Fruit fly (Drosophila melanogaster): ENCODE measurements around the gene CG43965.

The CG43965 gene

DNA sequence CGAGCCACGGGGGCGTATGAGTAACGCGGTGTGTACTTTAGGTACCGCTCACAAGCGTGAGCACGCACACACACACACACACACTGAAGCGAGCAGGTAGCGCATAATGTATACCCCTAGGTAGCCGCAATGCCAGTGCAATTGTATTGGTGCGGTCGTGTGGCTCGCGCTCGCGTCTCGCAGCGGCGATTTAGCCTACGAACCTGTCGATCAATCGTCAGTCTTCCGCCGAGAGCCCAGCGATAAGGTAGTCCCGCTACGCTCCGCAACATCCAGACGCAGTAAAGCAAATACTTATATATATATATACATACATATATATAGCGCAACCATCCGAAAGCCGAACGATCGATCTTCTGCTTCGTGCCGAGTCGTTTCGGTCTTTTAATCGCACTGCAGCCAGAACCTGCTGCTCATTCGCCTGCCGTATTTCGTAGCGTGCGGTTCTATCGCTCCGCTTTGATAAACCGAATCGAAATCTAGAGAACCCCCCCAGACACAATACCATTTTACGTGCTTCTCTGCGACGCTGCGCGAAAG is 50.0 kb downstream of the CG43965 start, which contains the start of gene hry (continued):
- TF ChIP-seq inv (GFP tag; IDR thresholded peaks at IDR 0.05; ENCODE audit: partially characterized antibody) (no peak), Camta (GFP tag; optimal IDR thresholded peaks at IDR 0.05) (no peak), Six4 (GFP tag; optimal IDR thresholded peaks at IDR 0.05) (no peak), CG9215 (GFP tag; IDR thresholded peaks at IDR 0.05) (no peak), z (GFP tag; IDR thresholded peaks at IDR 0.05) (no peak), ab (GFP tag; optimal IDR thresholded peaks at IDR 0.05) (no peak), zfh1 (GFP tag; IDR thresholded peaks at IDR 0.05) (peak; percentile 34; the same call in 1 of the 3 replicates), Hr3 (GFP tag; optimal IDR thresholded peaks at IDR 0.05) (no peak), hkb (optimal IDR thresholded peaks at IDR 0.05) (no peak), hkb (GFP tag; IDR thresholded peaks at IDR 0.05) (peak; percentile 66), NfI (GFP tag; optimal IDR thresholded peaks at IDR 0.05) (no peak), gfzf (GFP tag; optimal IDR thresholded peaks at IDR 0.05) (no peak), cato (GFP tag; optimal IDR thresholded peaks at IDR 0.05; ENCODE audit: borderline replicate concordance) (no peak), CG8089 (GFP tag; optimal IDR thresholded peaks at IDR 0.05) (no peak), CG6272 (GFP tag; IDR thresholded peaks at IDR 0.05) (no peak), CG13287 (GFP tag; IDR thresholded peaks at IDR 0.05; ENCODE audit: partially characterized antibody) (peak; percentile 62; the same call in 1 of the 2 replicates), sima (GFP tag; optimal IDR thresholded peaks at IDR 0.05) (no peak), HLH3B (GFP tag; IDR thresholded peaks at IDR 0.05) (no peak), sim (GFP tag; IDR thresholded peaks at IDR 0.05) (no peak), Hsf (GFP tag; optimal IDR thresholded peaks at IDR 0.05) (no peak), CG12155 (GFP tag; optimal IDR thresholded peaks at IDR 0.05) (peak; percentile 22), Xbp1 (GFP tag; optimal IDR thresholded peaks at IDR 0.05) (no peak), CG11696 (GFP tag; IDR thresholded peaks at IDR 0.05) (0 out of 2 replicates have a peak, but pooled peaks have one; percentile 34), CG15479 (GFP tag; optimal IDR thresholded peaks at IDR 0.05) (peak; percentile 100), HLHmδ (GFP tag; optimal IDR thresholded peaks at IDR 0.05) (peak; percentile 93), CG2129 (GFP tag; IDR thresholded peaks at IDR 0.05; ENCODE audit: partially characterized antibody) (no peak), E2f1 (GFP tag; IDR thresholded peaks at IDR 0.05) (no peak), CG14050 (GFP tag; IDR thresholded peaks at IDR 0.05) (no peak), Aef1 (GFP tag; IDR thresholded peaks at IDR 0.05) (no peak), CG6175 (GFP tag; IDR thresholded peaks at IDR 0.05) (0 out of 3 replicates have a peak, but pooled peaks have one; percentile 30), ara (GFP tag; IDR thresholded peaks at IDR 0.05) (0 out of 2 replicates have a peak, but pooled peaks have one; percentile 14), bsh (GFP tag; optimal IDR thresholded peaks at IDR 0.05) (peak; percentile 8 to 13), chn (GFP tag; optimal IDR thresholded peaks at IDR 0.05) (peak; percentile 13), bowl (GFP tag; IDR thresholded peaks at IDR 0.05) (no peak; the same call in 1 of the 2 replicates), CG1529 (GFP tag; optimal IDR thresholded peaks at IDR 0.05) (no peak), corto (GFP tag; optimal IDR thresholded peaks at IDR 0.05) (peak; percentile 84), CG30403 (GFP tag; optimal IDR thresholded peaks at IDR 0.05) (no peak), ham (GFP tag; IDR thresholded peaks at IDR 0.05) (no peak), CG7786 (GFP tag; optimal IDR thresholded peaks at IDR 0.05) (no peak), odd (GFP tag; optimal IDR thresholded peaks at IDR 0.05) (peak; percentile 64), CG8765 (GFP tag; IDR thresholded peaks at IDR 0.05) (no peak), slp2 (GFP tag; optimal IDR thresholded peaks at IDR 0.05) (no peak), fd3F (GFP tag; optimal IDR thresholded peaks at IDR 0.05) (no peak), aop (GFP tag; IDR thresholded peaks at IDR 0.05) (no peak; the same call in 1 of the 2 replicates), sisA (GFP tag; IDR thresholded peaks at IDR 0.05) (no peak), sqz (GFP tag; optimal IDR thresholded peaks at IDR 0.05) (peak; percentile 37), E2f2 (GFP tag; IDR thresholded peaks at IDR 0.05) (no peak; the same call in 1 of the 2 replicates), wor (GFP tag; IDR thresholded peaks at IDR 0.05) (no peak), Sry-δ (GFP tag; optimal IDR thresholded peaks at IDR 0.05) (no peak), D (optimal IDR thresholded peaks at IDR 0.05) (no peak), D (GFP tag; optimal IDR thresholded peaks at IDR 0.05) (no peak), zfh2 (GFP tag; optimal IDR thresholded peaks at IDR 0.05) (no peak)
